Worm (Caenorhabditis elegans): ENCODE data around the gene H03G16.6.

The H03G16.6 gene

ce11 chrX:15010941-15011340 is 41.5 kb upstream of the H03G16.6 start:
- TF ChIP-seq nhr-47 (tag; optimal IDR thresholded peaks at IDR 0.05) = no peak
- TF ChIP-seq snpc-4 (tag; optimal IDR thresholded peaks at IDR 0.05) = peak; percentile 26
- no peak for TF ChIP-seq pqm-1 (tag; optimal IDR thresholded peaks at IDR 0.05)

ce11 chrX:15011526-15012274 is 40.8 kb upstream of the H03G16.6 start:
- no peak for TF ChIP-seq pag-3 (tag; optimal IDR thresholded peaks at IDR 0.05; ENCODE audit: borderline replicate concordance, insufficient read depth)
- no peak for TF ChIP-seq C16A3.4 (tag; optimal IDR thresholded peaks at IDR 0.05)
- no peak for TF ChIP-seq jun-1 (tag; optimal IDR thresholded peaks at IDR 0.05)
- TF ChIP-seq lir-3 (tag; optimal IDR thresholded peaks at IDR 0.05; ENCODE audit: poor library complexity) = no peak
- TF ChIP-seq ets-5 (GFP tag; IDR thresholded peaks at IDR 0.05) = no peak
- TF ChIP-seq hpl-2 (GFP tag; optimal IDR thresholded peaks at IDR 0.05) = no peak
- TF ChIP-seq lin-15B (tag; optimal IDR thresholded peaks at IDR 0.05) = no peak
- TF ChIP-seq lin-14 (GFP tag; optimal IDR thresholded peaks at IDR 0.05) = peak; percentile 41
- peak; percentile 86 for TF ChIP-seq fkh-10 (GFP tag; optimal IDR thresholded peaks at IDR 0.05)
- TF ChIP-seq skn-1 (tag; optimal IDR thresholded peaks at IDR 0.05) = no peak

ce11 chrX:15013941-15014453 is 38.5 kb upstream of the H03G16.6 start:
- no peak for TF ChIP-seq ets-5 (GFP tag; IDR thresholded peaks at IDR 0.05)
- TF ChIP-seq ceh-90 (tag; optimal IDR thresholded peaks at IDR 0.05) = no peak
- TF ChIP-seq hlh-17 (GFP tag; optimal IDR thresholded peaks at IDR 0.05; ENCODE audit: borderline replicate concordance) = no peak
- no peak for TF ChIP-seq C04F5.9 (tag; optimal IDR thresholded peaks at IDR 0.05)
- TF ChIP-seq nhr-90 (tag; optimal IDR thresholded peaks at IDR 0.05; ENCODE audit: poor library complexity) = no peak
- no peak for TF ChIP-seq unc-98 (GFP tag; IDR thresholded peaks at IDR 0.05)
- TF ChIP-seq nhr-76 (tag; optimal IDR thresholded peaks at IDR 0.05) = no peak
- TF ChIP-seq alr-1 (tag; optimal IDR thresholded peaks at IDR 0.05; ENCODE audit: borderline replicate concordance) = no peak
- TF ChIP-seq rnt-1 (tag; optimal IDR thresholded peaks at IDR 0.05) = peak; percentile 63
- no peak for TF ChIP-seq nhr-237 (tag; optimal IDR thresholded peaks at IDR 0.05)
- TF ChIP-seq snu-23 (GFP tag; optimal IDR thresholded peaks at IDR 0.05) = peak; percentile 9
- TF ChIP-seq grh-1 (GFP tag; IDR thresholded peaks at IDR 0.05) = no peak
- TF ChIP-seq nhr-77 (tag; optimal IDR thresholded peaks at IDR 0.05) = no peak
- no peak for TF ChIP-seq ceh-63 (GFP tag; optimal IDR thresholded peaks at IDR 0.05)
- no peak for TF ChIP-seq nhr-47 (tag; optimal IDR thresholded peaks at IDR 0.05)
- TF ChIP-seq tlp-1 (tag; optimal IDR thresholded peaks at IDR 0.05) = no peak
- TF ChIP-seq lin-14 (GFP tag; optimal IDR thresholded peaks at IDR 0.05) = peak; percentile 68
- no peak for TF ChIP-seq pqm-1 (tag; optimal IDR thresholded peaks at IDR 0.05)
- TF ChIP-seq xbp-1 (tag; optimal IDR thresholded peaks at IDR 0.05) = no peak
- no peak for TF ChIP-seq hlh-4 (tag; optimal IDR thresholded peaks at IDR 0.05)
- no peak for TF ChIP-seq nhr-85 (tag)
- TF ChIP-seq nhr-84 (tag; optimal IDR thresholded peaks at IDR 0.05) = no peak
- no peak for TF ChIP-seq ceh-8 (GFP tag; optimal IDR thresholded peaks at IDR 0.05)
- TF ChIP-seq nhr-71 (tag; optimal IDR thresholded peaks at IDR 0.05) = peak; percentile 52
- TF ChIP-seq hpl-2 (GFP tag; optimal IDR thresholded peaks at IDR 0.05) = no peak
- TF ChIP-seq skn-1 (tag; optimal IDR thresholded peaks at IDR 0.05) = no peak
- no peak for TF ChIP-seq fkh-10 (GFP tag; optimal IDR thresholded peaks at IDR 0.05)
- TF ChIP-seq lsy-2 (tag; optimal IDR thresholded peaks at IDR 0.05) = peak in 1 of 2 experiments; percentile 17
- peak; percentile 37 for TF ChIP-seq unc-130 (tag; optimal IDR thresholded peaks at IDR 0.05)
- TF ChIP-seq mep-1 (tag; optimal IDR thresholded peaks at IDR 0.05) = no peak

ce11 chrX:15016102-15016501 is 36.4 kb upstream of the H03G16.6 start:
- TF ChIP-seq lin-14 (GFP tag; optimal IDR thresholded peaks at IDR 0.05) (peak; percentile 47), snu-23 (GFP tag; optimal IDR thresholded peaks at IDR 0.05) (no peak), fkh-10 (GFP tag; optimal IDR thresholded peaks at IDR 0.05) (peak; percentile 54), isw-1 (GFP tag; IDR thresholded peaks at IDR 0.05) (no peak)

Data from whole organism, L1 larva.